Fruit fly (Drosophila melanogaster): ENCODE results near the gene Nnf1b.

Nnf1b gene

DNA sequence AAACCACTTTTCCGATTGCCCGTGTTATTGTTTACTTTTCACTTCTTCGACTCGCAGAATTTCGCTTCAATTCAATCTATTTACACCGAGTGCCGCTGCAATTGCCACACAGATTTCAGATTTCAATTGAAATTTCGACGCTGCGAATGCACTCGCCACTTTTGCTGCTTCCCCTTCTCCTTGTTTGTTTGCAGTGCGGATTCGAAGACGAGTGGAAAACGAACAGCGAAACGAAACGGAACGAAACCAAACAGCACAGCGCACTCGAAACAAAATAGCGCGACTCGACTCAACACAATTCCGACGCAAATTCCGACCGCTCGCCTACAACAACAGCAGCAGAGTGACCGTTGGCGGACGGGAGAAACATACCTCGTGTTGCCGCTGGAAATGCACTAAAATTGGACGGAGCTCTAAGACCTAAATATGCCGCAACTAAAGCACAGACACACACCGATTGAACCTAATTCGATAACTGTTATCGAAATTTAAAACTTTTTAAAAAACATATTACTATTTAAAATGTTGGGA is 40.4 kb downstream of the Nnf1b start, which contains the start of gene drongo:
drongo (minus strand) TSS at position 345 of the 531 bp plus-strand sequence.
- TF ChIP-seq CG8478 (optimal IDR thresholded peaks at IDR 0.05) (no peak), Dll (optimal IDR thresholded peaks at IDR 0.05) (no peak), EcR (GFP tag; optimal IDR thresholded peaks at IDR 0.05) (no peak), pan (optimal IDR thresholded peaks at IDR 0.05) (no peak), usp (GFP tag; optimal IDR thresholded peaks at IDR 0.05) (no peak), psq (optimal IDR thresholded peaks at IDR 0.05) (no peak)

DNA sequence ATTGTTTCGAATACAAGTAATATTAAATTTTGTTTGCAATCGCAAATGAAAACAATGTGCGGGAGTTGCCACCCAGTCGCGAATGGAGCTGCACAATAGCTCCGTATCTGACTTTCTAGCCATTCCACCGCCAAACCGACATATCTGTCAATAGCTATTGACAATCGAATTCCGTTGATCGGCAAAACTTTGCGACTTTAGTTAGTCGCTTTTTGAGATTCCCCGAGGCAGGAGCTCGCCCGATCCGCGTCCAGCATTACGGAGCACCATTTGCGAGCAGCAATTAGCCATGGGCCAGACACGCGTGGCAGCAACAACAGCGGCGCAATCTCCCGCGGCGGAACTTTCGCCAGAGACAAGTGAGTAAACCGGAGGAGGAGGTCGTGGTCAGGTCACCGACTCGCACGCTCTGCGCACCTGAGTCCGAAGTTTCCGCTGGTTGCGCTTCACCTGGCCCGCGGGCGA is 42.3 kb downstream of the Nnf1b start, which contains the start of the genes CG4291 and kraken:
CG4291 (minus strand) TSS at position 84 of the 465 bp plus-strand sequence.
kraken (plus strand) TSS at position 122 of the 465 bp plus-strand sequence.
- TF ChIP-seq pan (optimal IDR thresholded peaks at IDR 0.05) = no peak
- no peak for TF ChIP-seq usp (GFP tag; optimal IDR thresholded peaks at IDR 0.05)
- no peak for TF ChIP-seq psq (optimal IDR thresholded peaks at IDR 0.05)
- TF ChIP-seq CG8478 (optimal IDR thresholded peaks at IDR 0.05) = no peak
- no peak for TF ChIP-seq EcR (GFP tag; optimal IDR thresholded peaks at IDR 0.05)
- TF ChIP-seq Dll (optimal IDR thresholded peaks at IDR 0.05) = no peak

DNA sequence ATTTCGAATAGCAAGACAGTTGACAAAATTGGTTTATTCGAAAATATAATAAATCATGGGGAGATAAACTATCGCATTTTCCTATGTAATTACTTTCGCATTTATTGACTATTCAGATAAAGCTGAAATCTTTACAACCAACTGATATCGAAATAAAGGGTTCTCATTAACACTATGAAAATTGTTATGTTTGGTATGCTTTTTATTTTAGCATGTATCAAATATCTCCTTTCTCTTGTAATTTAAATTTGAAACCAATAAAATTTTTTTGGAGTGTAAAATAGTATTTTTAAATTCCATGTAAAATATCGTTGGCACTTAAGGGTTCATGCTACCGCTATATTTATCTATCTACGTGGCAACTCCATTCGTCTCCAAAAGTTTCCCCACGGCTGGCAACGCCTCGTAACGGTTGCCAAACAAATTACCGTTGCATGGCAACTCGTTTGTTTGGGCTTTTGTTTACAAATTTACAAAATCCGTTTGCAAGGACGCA is 44.7 kb downstream of the Nnf1b start, which contains the start of gene CG13949:
CG13949 (plus strand) TSS at position 286 of the 496 bp plus-strand sequence.
- TF ChIP-seq usp (GFP tag; optimal IDR thresholded peaks at IDR 0.05) (no peak), EcR (GFP tag; optimal IDR thresholded peaks at IDR 0.05) (no peak), CG8478 (optimal IDR thresholded peaks at IDR 0.05) (no peak), psq (optimal IDR thresholded peaks at IDR 0.05) (no peak), pan (optimal IDR thresholded peaks at IDR 0.05) (no peak), Dll (optimal IDR thresholded peaks at IDR 0.05) (no peak)

DNA sequence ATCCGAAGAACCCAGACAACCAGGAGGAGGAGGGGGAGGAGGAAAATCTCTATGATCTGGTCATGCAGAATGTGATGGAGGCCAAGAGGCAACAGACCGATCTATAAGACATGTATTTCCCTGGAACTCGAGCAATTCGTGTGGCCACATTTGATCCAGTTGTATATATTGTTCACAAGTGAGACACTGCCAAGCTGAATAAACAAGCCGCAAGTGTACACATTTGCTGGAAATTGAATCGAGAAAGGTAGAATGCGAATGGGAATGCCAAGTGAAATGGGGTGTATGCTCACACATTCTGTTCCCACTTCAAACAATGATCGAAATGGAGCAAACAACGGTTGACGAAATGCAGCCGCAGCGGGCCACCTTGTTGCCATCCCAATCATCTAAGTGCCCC is 45.6 kb downstream of the Nnf1b start:
- TF ChIP-seq Dll (optimal IDR thresholded peaks at IDR 0.05) (no peak), psq (optimal IDR thresholded peaks at IDR 0.05) (no peak), usp (GFP tag; optimal IDR thresholded peaks at IDR 0.05) (no peak), EcR (GFP tag; optimal IDR thresholded peaks at IDR 0.05) (no peak), pan (optimal IDR thresholded peaks at IDR 0.05) (no peak), CG8478 (optimal IDR thresholded peaks at IDR 0.05) (no peak)

DNA sequence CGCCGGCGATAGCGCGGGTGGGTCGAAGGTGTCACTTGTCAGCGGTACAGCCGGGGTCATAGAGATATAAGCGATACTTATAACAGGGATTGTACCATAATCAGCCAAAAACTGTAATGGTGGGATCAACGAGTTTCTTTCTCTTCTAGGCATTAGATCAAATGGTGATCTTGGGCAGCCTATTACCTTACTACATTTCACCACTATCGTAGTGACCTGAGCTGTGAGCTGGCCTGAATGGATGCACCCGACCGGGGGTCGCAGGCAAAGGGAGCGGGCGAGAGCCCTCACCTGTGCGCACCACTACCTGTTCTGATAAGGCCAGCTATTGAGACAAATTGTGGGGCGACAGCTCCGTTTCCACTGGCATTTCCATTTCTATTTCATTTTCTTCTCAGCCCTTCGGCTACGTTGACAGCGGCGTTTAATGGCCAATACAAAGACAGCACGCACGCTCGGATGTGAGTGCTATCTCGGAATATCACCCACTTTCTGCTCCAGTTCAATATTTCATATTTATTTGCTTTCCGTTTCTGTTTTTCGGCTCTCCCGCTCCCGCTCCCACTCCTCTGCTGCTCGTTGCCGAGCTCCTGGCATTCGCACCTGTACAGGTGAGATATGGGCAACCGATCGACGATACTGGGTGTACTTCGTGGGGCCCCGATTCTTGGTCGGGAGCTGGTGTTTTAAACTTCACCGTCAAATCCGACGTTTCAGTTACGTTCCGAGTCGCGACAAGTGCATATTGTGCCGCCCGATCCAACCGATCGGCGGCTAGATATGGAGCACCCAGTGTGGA is 46.5 kb downstream of the Nnf1b start:
- TF ChIP-seq psq (optimal IDR thresholded peaks at IDR 0.05) (no peak), Dll (optimal IDR thresholded peaks at IDR 0.05) (no peak), usp (GFP tag; optimal IDR thresholded peaks at IDR 0.05) (no peak), CG8478 (optimal IDR thresholded peaks at IDR 0.05) (no peak), EcR (GFP tag; optimal IDR thresholded peaks at IDR 0.05) (no peak), pan (optimal IDR thresholded peaks at IDR 0.05) (no peak)

DNA sequence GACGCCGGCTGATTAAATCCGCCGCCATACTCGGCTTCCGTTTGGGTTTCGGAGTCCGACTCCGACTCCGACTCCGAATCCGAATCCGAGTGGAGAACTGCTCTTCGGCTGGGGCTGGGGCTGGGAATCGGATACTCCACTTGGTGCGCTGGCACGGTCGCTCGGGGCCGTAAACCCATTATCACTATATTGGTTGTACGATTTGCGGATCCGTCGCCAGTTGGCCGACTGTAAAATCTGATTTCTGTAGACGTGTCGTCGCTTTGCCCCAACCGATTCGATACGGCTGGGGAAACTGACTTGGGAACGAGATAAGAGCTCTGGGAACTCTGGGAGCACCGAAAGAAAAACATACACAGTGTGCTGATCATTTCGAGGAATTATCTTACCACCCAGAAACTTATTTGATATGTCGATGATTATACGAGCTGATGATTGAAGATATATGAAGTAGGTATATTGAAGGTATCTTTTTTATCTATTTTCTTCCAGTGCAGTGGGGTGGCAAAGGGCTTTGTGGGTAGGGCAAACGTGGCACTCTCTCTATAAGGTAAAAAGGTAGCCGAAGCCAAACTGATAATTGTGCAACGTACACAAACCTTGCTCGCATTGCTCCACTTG is 47.6 kb downstream of the Nnf1b start:
- TF ChIP-seq psq (optimal IDR thresholded peaks at IDR 0.05) (no peak), EcR (GFP tag; optimal IDR thresholded peaks at IDR 0.05) (no peak), pan (optimal IDR thresholded peaks at IDR 0.05) (no peak), usp (GFP tag; optimal IDR thresholded peaks at IDR 0.05) (no peak), CG8478 (optimal IDR thresholded peaks at IDR 0.05) (no peak), Dll (optimal IDR thresholded peaks at IDR 0.05) (no peak)

DNA sequence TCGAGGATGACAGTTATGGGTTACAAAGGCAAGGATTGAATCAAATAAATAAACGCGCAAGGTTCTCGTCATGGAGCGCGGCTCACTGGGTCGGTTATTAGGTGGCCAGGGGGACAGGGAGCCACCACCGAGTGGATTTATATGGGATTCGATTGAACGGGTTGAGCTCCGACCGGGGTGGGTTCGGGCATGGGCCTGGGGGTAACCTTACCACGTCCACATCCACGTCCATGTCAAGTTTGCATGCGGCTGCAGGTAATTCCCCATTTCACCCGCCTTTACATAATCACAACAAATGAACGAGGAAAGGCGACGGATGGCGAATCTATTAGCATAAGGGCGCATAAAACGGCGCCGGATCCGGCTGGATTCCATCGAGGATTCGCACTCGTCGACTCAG is 49.5 kb downstream of the Nnf1b start, which contains the start of gene CG13950:
CG13950 (plus strand) TSS at position 301 of the 400 bp plus-strand sequence.
- no peak for TF ChIP-seq pan (optimal IDR thresholded peaks at IDR 0.05)
- TF ChIP-seq CG8478 (optimal IDR thresholded peaks at IDR 0.05) = no peak
- no peak for TF ChIP-seq EcR (GFP tag; optimal IDR thresholded peaks at IDR 0.05)
- TF ChIP-seq psq (optimal IDR thresholded peaks at IDR 0.05) = no peak
- no peak for TF ChIP-seq Dll (optimal IDR thresholded peaks at IDR 0.05)
- no peak for TF ChIP-seq usp (GFP tag; optimal IDR thresholded peaks at IDR 0.05)

Measured in whole organism.